Fruit fly (Drosophila melanogaster) whole organism, embryonic: ENCODE measurements around the gene vers.

Experiments used
- Atf6 ChIP-seq: fragments of 200-800 bp; sonication (Bioruptor generic); IDR thresholded peaks from 2 replicates; pipeline ENCODE4 v1.3.6; 2022; ENCODE audit warnings: missing biosample characterization, missing genetic modification characterization
- CG10147 ChIP-seq: fragments of 200-800 bp; sonication (Bioruptor generic); optimal IDR thresholded peaks from 2 replicates; lab custom pipeline; 2019; ENCODE audit warnings: missing biosample characterization, mild to moderate bottlenecking, missing genetic modification characterization, moderate library complexity
- CG11093 ChIP-seq: fragments of 200-800 bp; sonication (Bioruptor generic); IDR thresholded peaks from 3 replicates; pipeline ENCODE4 v1.3.6; 2022; ENCODE audit warnings: missing biosample characterization, missing genetic modification characterization
- CG12155 ChIP-seq: fragments of 200-800 bp; sonication (Bioruptor generic); optimal IDR thresholded peaks from 3 replicates; lab custom pipeline; 2016; ENCODE audit warnings: missing biosample characterization, missing genetic modification characterization
- CG12659 ChIP-seq: fragments of 200-800 bp; sonication (Bioruptor generic); optimal IDR thresholded peaks from 3 replicates; lab custom pipeline; 2017; ENCODE audit warnings: mild to moderate bottlenecking, missing biosample characterization, missing genetic modification reagents, missing genetic modification characterization
- CG12744 ChIP-seq: fragments of 200-800 bp; sonication (Bioruptor generic); optimal IDR thresholded peaks from 2 replicates; lab custom pipeline; 2016; ENCODE audit warnings: missing biosample characterization, missing genetic modification characterization
- CG13894 ChIP-seq: fragments of 200-800 bp; sonication (Bioruptor generic); optimal IDR thresholded peaks from 3 replicates; lab custom pipeline; 2018; ENCODE audit warnings: missing biosample characterization, mild to moderate bottlenecking, missing genetic modification characterization, moderate library complexity
- CG14050 ChIP-seq: fragments of 200-800 bp; sonication (Bioruptor generic); IDR thresholded peaks from 3 replicates; pipeline ENCODE4 v1.3.6; 2022; ENCODE audit warnings: missing biosample characterization, missing genetic modification characterization
- CG14667 ChIP-seq: fragments of 200-800 bp; sonication (Bioruptor generic); IDR thresholded peaks from 2 replicates; pipeline ENCODE4 v1.3.6; 2022; ENCODE audit warnings: missing biosample characterization, missing genetic modification characterization
- CG16779 ChIP-seq: fragments of 200-800 bp; sonication (Bioruptor generic); IDR thresholded peaks from 2 replicates; pipeline ENCODE4 v1.3.6; 2022; ENCODE audit warnings: missing biosample characterization, missing genetic modification characterization
- CG2199 ChIP-seq: fragments of 200-800 bp; sonication (Bioruptor generic); IDR thresholded peaks from 3 replicates; pipeline ENCODE4 v1.3.6; 2022; ENCODE audit warnings: missing biosample characterization, missing genetic modification characterization
- CG2678 ChIP-seq: fragments of 200-800 bp; sonication (Bioruptor generic); optimal IDR thresholded peaks from 3 replicates; lab custom pipeline; 2019; ENCODE audit warnings: missing biosample characterization, mild to moderate bottlenecking, missing genetic modification characterization, moderate library complexity
- CG4424 ChIP-seq: fragments of 200-800 bp; sonication (Bioruptor generic); optimal IDR thresholded peaks from 3 replicates; lab custom pipeline; 2016; ENCODE audit warnings: missing biosample characterization, missing genetic modification characterization
- CrebB ChIP-seq: fragments of 200-800 bp; sonication (Bioruptor generic); optimal IDR thresholded peaks from 3 replicates; lab custom pipeline; 2018; ENCODE audit warnings: missing biosample characterization, mild to moderate bottlenecking, missing genetic modification characterization
- E2f1 ChIP-seq: fragments of 200-800 bp; sonication (Bioruptor generic); IDR thresholded peaks from 2 replicates; pipeline ENCODE4 v1.3.6; 2022; ENCODE audit warnings: missing biosample characterization, missing genetic modification characterization
- Ets97D ChIP-seq: fragments of 200-800 bp; sonication (Bioruptor generic); optimal IDR thresholded peaks from 3 replicates; lab custom pipeline; 2016; ENCODE audit warnings: missing biosample characterization, missing genetic modification characterization
- HLHmδ ChIP-seq: fragments of 200-800 bp; sonication (Bioruptor generic); optimal IDR thresholded peaks from 2 replicates; lab custom pipeline; 2018; ENCODE audit warnings: missing biosample characterization, mild to moderate bottlenecking, missing genetic modification characterization, moderate library complexity
- Hsf ChIP-seq: fragments of 200-800 bp; sonication (Bioruptor generic); optimal IDR thresholded peaks from 3 replicates; lab custom pipeline; 2016; ENCODE audit warnings: missing biosample characterization, missing genetic modification characterization
- Lpt ChIP-seq: fragments of >200 bp; optimal IDR thresholded peaks from 2 replicates; lab custom pipeline; 2018; ENCODE audit warnings: missing biosample characterization, missing genetic modification characterization
- MBD-R2 ChIP-seq: fragments of 200-800 bp; sonication (Bioruptor generic); IDR thresholded peaks from 2 replicates; pipeline ENCODE4 v1.3.6; 2022; ENCODE audit warnings: missing biosample characterization, missing genetic modification characterization
- NC2β ChIP-seq: fragments of 200-800 bp; sonication (Bioruptor generic); optimal IDR thresholded peaks from 2 replicates; lab custom pipeline; 2016; ENCODE audit warnings: missing biosample characterization, missing genetic modification characterization
- Neu2 ChIP-seq: fragments of 200-800 bp; sonication (Bioruptor generic); optimal IDR thresholded peaks from 3 replicates; lab custom pipeline; 2016; ENCODE audit warnings: missing biosample characterization, missing genetic modification characterization, borderline replicate concordance
- Nf-YB ChIP-seq: fragments of 200-800 bp; sonication (Bioruptor generic); optimal IDR thresholded peaks from 3 replicates; lab custom pipeline; 2019; ENCODE audit warnings: missing biosample characterization, mild to moderate bottlenecking, missing genetic modification characterization, moderate library complexity
- Optix ChIP-seq: fragments of 200-800 bp; sonication (Bioruptor generic); IDR thresholded peaks from 3 replicates; pipeline ENCODE4 v1.3.6; 2022; ENCODE audit warnings: missing biosample characterization, missing genetic modification characterization
- Side ChIP-seq: fragments of 200-800 bp; sonication (Bioruptor generic); optimal IDR thresholded peaks from 2 replicates; lab custom pipeline; 2016; ENCODE audit warnings: missing biosample characterization, missing genetic modification characterization
- Sox100B ChIP-seq: fragments of 200-800 bp; sonication (Bioruptor generic); optimal IDR thresholded peaks from 3 replicates; lab custom pipeline; 2018; ENCODE audit warnings: missing biosample characterization, mild to moderate bottlenecking, missing genetic modification characterization
- Sox102F ChIP-seq: fragments of 200-800 bp; sonication (Bioruptor generic); optimal IDR thresholded peaks from 2 replicates; lab custom pipeline; 2018; ENCODE audit warnings: missing biosample characterization, mild to moderate bottlenecking, missing genetic modification characterization, moderate library complexity
- Vsx1 ChIP-seq: fragments of 200-800 bp; sonication (Bioruptor generic); optimal IDR thresholded peaks from 2 replicates; lab custom pipeline; 2017; ENCODE audit warnings: missing biosample characterization, mild to moderate bottlenecking, missing genetic modification characterization, missing genetic modification reagents
- az2 ChIP-seq: fragments of 200-800 bp; sonication (Bioruptor generic); optimal IDR thresholded peaks from 3 replicates; lab custom pipeline; 2016; ENCODE audit warnings: missing biosample characterization, missing genetic modification characterization
- cg ChIP-seq: fragments of 200-800 bp; sonication (Bioruptor generic); optimal IDR thresholded peaks from 3 replicates; lab custom pipeline; 2019; ENCODE audit warnings: missing biosample characterization, mild to moderate bottlenecking, missing genetic modification characterization, moderate library complexity
- chm ChIP-seq: fragments of 200-800 bp; sonication (Bioruptor generic); IDR thresholded peaks from 2 replicates; pipeline ENCODE4 v1.3.6; 2022; ENCODE audit warnings: missing biosample characterization, missing genetic modification characterization
- chn ChIP-seq: fragments of 200-800 bp; sonication (Bioruptor generic); optimal IDR thresholded peaks from 2 replicates; lab custom pipeline; 2016; ENCODE audit warnings: missing biosample characterization, missing genetic modification characterization
- crc ChIP-seq: fragments of 200-800 bp; sonication (Bioruptor generic); optimal IDR thresholded peaks from 2 replicates; lab custom pipeline; 2016; ENCODE audit warnings: missing biosample characterization, missing genetic modification characterization
- cwo ChIP-seq: fragments of 200-800 bp; sonication (Bioruptor generic); optimal IDR thresholded peaks from 3 replicates; lab custom pipeline; 2017; ENCODE audit warnings: missing biosample characterization, missing genetic modification characterization, mild to moderate bottlenecking, moderate library complexity, missing genetic modification reagents
- dan ChIP-seq: fragments of 200-800 bp; sonication (Bioruptor generic); IDR thresholded peaks from 2 replicates; pipeline ENCODE4 v1.3.6; 2022; ENCODE audit warnings: missing biosample characterization, missing genetic modification characterization
- eyg ChIP-seq: fragments of 200-800 bp; sonication (Bioruptor generic); optimal IDR thresholded peaks from 3 replicates; lab custom pipeline; 2016; ENCODE audit warnings: missing biosample characterization, missing genetic modification characterization
- gcm2 ChIP-seq: fragments of 200-800 bp; sonication (Bioruptor generic); optimal IDR thresholded peaks from 2 replicates; lab custom pipeline; 2016; ENCODE audit warnings: missing biosample characterization, missing genetic modification characterization
- grn ChIP-seq: fragments of 200-800 bp; sonication (Bioruptor generic); optimal IDR thresholded peaks from 3 replicates; lab custom pipeline; 2017; ENCODE audit warnings: missing biosample characterization, missing genetic modification characterization
- gsb ChIP-seq: fragments of 200-800 bp; sonication (Bioruptor generic); IDR thresholded peaks from 2 replicates; pipeline ENCODE4 v1.3.6; 2022; ENCODE audit warnings: missing biosample characterization, missing genetic modification characterization
- gt ChIP-seq: fragments of 200-800 bp; sonication (Bioruptor generic); IDR thresholded peaks from 2 replicates; pipeline ENCODE4 v1.3.6; 2022; ENCODE audit warnings: missing biosample characterization, missing genetic modification characterization
- her ChIP-seq: fragments of 200-800 bp; sonication (Bioruptor generic); optimal IDR thresholded peaks from 2 replicates; lab custom pipeline; 2016; ENCODE audit warnings: missing biosample characterization, missing genetic modification characterization
- jing ChIP-seq: fragments of 200-800 bp; sonication (Bioruptor generic); optimal IDR thresholded peaks from 2 replicates; lab custom pipeline; 2018; ENCODE audit warnings: missing biosample characterization, mild to moderate bottlenecking, missing genetic modification characterization
- pb ChIP-seq: fragments of 200-800 bp; sonication (Bioruptor generic); optimal IDR thresholded peaks from 3 replicates; lab custom pipeline; 2016; ENCODE audit warnings: missing biosample characterization, missing genetic modification characterization
- peb ChIP-seq: fragments of 200-800 bp; sonication (Bioruptor generic); IDR thresholded peaks from 2 replicates; pipeline ENCODE4 v1.3.6; 2022; ENCODE audit warnings: missing biosample characterization, missing genetic modification characterization
- pnt ChIP-seq: fragments of 200-800 bp; sonication (Bioruptor generic); optimal IDR thresholded peaks from 3 replicates; lab custom pipeline; 2016; ENCODE audit warnings: missing biosample characterization, missing genetic modification characterization
- sens ChIP-seq: fragments of 200-800 bp; sonication (Bioruptor generic); peaks from one replicate; lab custom pipeline; 2016; ENCODE audit warnings: missing biosample characterization, missing genetic modification characterization
- sna ChIP-seq: fragments of 200-800 bp; sonication (Bioruptor generic); IDR thresholded peaks from 2 replicates; pipeline ENCODE4 v1.3.6; 2022; ENCODE audit warnings: missing biosample characterization, missing genetic modification characterization; ENCODE audit not compliant: partially characterized antibody
- sug ChIP-seq: fragments of 200-800 bp; optimal IDR thresholded peaks from 2 replicates; lab custom pipeline; 2019; ENCODE audit warnings: missing biosample characterization, mild to moderate bottlenecking, missing genetic modification characterization, moderate library complexity
- tna ChIP-seq: fragments of 200-800 bp; sonication (Bioruptor generic); IDR thresholded peaks from 2 replicates; pipeline ENCODE4 v1.3.6; 2022; ENCODE audit warnings: missing biosample characterization, missing genetic modification characterization; ENCODE audit not compliant: partially characterized antibody
- usp ChIP-seq: fragments of >200 bp; optimal IDR thresholded peaks from 2 replicates; lab custom pipeline; 2017; ENCODE audit warnings: missing biosample characterization, missing genetic modification characterization

The vers gene

DNA sequence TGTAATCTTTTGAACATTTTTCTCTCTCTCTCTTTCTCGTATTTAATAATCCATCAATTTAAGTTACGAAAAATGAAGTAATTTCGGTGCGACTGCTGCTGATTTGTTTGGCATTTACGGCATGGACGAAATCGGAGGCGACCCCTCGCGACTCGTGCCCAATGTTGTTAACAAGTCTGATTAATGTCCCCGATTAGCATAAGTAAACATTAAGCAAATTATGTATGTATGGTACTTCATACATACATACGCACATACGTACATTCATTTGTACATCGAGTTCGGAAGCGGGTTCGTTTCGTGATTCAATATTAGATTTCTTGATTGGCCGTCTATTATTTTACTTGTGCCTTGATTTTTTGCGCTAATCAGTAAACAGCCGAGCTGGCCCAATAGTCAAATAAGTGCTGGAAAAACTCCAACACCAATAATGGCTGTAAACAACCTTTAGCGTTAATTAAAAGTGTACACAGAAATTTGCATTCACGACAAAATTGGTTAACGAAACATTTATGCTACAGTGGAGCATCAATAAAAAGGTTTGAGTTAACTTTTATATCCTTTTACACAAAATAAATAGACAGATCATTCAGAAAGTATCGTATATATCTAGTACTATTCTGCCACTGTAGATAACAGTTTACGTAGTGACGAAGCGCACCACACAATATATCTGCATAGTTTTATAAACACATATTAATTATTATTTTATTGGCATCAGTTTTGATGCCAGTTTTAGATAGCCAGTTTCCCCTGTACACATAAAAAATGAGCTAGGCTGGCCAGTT lies 24.8 kb upstream of the vers start (continued):
- TF ChIP-seq Neu2 (GFP tag; lab: Kevin White, UChicago) = no peak
- TF ChIP-seq az2 (GFP tag; lab: Kevin White, UChicago) = peak; percentile 54
- TF ChIP-seq CG2199 = 0 out of 3 replicates have a peak, but pooled peaks have one; percentile 36
- TF ChIP-seq CG12659 (GFP tag; lab: Kevin White, UChicago) = peak; percentile 69
- no peak for TF ChIP-seq Ets97D
- TF ChIP-seq usp (GFP tag; lab: Kevin White, UChicago) = no peak
- TF ChIP-seq peb (GFP tag; lab: Robert Waterston, UW) = no peak; the same call in 1 of the 2 replicates
- TF ChIP-seq Atf6 = peak; percentile 76; the same call in 1 of the 2 replicates
- TF ChIP-seq NC2β (GFP tag; lab: Kevin White, UChicago) = peak; percentile 6
- no peak for TF ChIP-seq dan (GFP tag; lab: Robert Waterston, UW)
- TF ChIP-seq Nf-YB = peak; percentile 24
- TF ChIP-seq sens (GFP tag; lab: Kevin White, UChicago) = peak; percentile 75
- no peak for TF ChIP-seq CrebB (tag; lab: Kevin White, UChicago)
- TF ChIP-seq MBD-R2 (GFP tag; lab: Robert Waterston, UW) = peak; percentile 45; the same call in 1 of the 2 replicates
- no peak for TF ChIP-seq Vsx1 (GFP tag; lab: Kevin White, UChicago)
- peak; percentile 38 for TF ChIP-seq CG13894
- peak; percentile 15 for TF ChIP-seq eyg (GFP tag; lab: Kevin White, UChicago)
- TF ChIP-seq pnt (GFP tag; lab: Kevin White, UChicago) = no peak
- TF ChIP-seq sug = peak; percentile 74
- TF ChIP-seq CG14667 (GFP tag; lab: Robert Waterston, UW) = peak; percentile 45; the same call in 1 of the 2 replicates
- no peak for TF ChIP-seq HLHmδ (GFP tag; lab: Kevin White, UChicago)
- TF ChIP-seq tna (GFP tag; lab: Robert Waterston, UW) = no peak
- TF ChIP-seq chn = no peak
- no peak for TF ChIP-seq Lpt (GFP tag; lab: Kevin White, UChicago)
- TF ChIP-seq gcm2 (GFP tag; lab: Kevin White, UChicago) = peak; percentile 38
- TF ChIP-seq Optix (GFP tag; lab: Robert Waterston, UW) = no peak
- TF ChIP-seq Hsf (GFP tag; lab: Kevin White, UChicago) = peak; percentile 50
- TF ChIP-seq E2f1 = peak; percentile 63
- peak; percentile 26 for TF ChIP-seq CG12744 (GFP tag; lab: Kevin White, UChicago)
- no peak for TF ChIP-seq chm
- no peak for TF ChIP-seq her
- no peak for TF ChIP-seq pb
- TF ChIP-seq Sox100B = peak; percentile 68
- peak; percentile 34 for TF ChIP-seq CG10147
- no peak for TF ChIP-seq gt (GFP tag; lab: Robert Waterston, UW)
- peak; percentile 35 for TF ChIP-seq jing (GFP tag; lab: Kevin White, UChicago)
- peak; percentile 58 for TF ChIP-seq CG4424 (GFP tag; lab: Kevin White, UChicago)
- peak; percentile 15; the same call in 1 of the 2 replicates for TF ChIP-seq gsb (GFP tag; lab: Robert Waterston, UW)
- TF ChIP-seq Sox102F (GFP tag; lab: Kevin White, UChicago) = peak; percentile 68
- no peak for TF ChIP-seq crc (GFP tag; lab: Kevin White, UChicago)
- peak; percentile 16 for TF ChIP-seq cwo (GFP tag; lab: Kevin White, UChicago)
- TF ChIP-seq cg = no peak
- peak; percentile 57; the same call in 2 of the 3 replicates for TF ChIP-seq CG14050
- no peak for TF ChIP-seq Side (GFP tag; lab: Kevin White, UChicago)
- peak; percentile 81 for TF ChIP-seq CG2678 (tag; lab: Kevin White, UChicago)
- TF ChIP-seq sna (GFP tag; lab: Robert Waterston, UW) = no peak
- TF ChIP-seq CG11093 (GFP tag; lab: Robert Waterston, UW) = peak; percentile 62
- TF ChIP-seq CG12155 (GFP tag; lab: Kevin White, UChicago) = peak; percentile 39
- no peak for TF ChIP-seq grn (GFP tag; lab: Kevin White, UChicago)
- peak; percentile 21; the same call in 1 of the 2 replicates for TF ChIP-seq CG16779 (GFP tag; lab: Robert Waterston, UW)
